Fruit fly (Drosophila melanogaster): ENCODE measurements around the gene Nepl16.
"Not testable (repeated sequence)": the region's sequence is repeated elsewhere in the genome, so short reads cannot be mapped to it uniquely, and the experiment has no call there.

- not testable (repeated sequence) for TF ChIP-seq psq, h, Myc, Sin3A, insv, ttk (optimal IDR thresholded peaks at IDR 0.05)
Measured at dm6 chr3R:25123262-25123661, 10.9 kb upstream of the Nepl16 start, which contains the start of gene vig2.

Measured in Kc167 (cell line).